In the genomic region with DNA sequence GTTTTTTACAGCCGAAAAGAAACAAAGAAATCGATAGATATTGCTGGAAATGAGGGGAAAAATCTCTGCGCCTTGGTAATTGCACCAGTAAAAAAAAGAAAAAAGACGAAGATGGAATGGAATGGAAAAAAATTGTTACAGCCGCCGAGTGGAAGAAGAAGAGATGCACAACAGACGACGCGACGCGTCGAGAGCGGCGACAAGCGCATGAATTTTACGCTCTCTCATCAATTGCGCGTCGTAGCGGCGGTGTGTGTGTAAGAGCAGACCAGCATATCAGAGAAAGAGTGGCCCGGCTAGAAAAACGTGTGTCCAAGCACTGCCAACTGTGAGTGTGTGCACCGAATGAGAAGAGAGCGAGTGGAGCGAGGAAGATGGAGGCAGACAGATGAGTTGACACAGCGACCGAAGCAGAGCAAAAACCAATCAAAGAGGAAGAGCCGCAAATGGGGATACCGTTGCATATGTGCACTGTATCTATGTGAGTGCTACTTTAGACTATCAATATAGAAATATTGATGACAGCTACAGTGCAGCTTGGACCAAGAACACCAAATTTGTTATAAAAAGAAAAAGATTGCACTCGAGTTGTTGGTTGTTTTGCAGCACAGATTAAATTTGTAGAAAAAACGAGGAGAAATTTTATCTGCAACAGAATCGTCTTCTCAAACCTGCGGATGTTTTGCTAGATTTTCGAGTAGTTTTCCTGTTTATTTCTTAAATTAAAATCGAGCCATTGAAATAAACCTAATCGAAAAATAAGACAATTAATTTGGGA, we compare ENCODE assay signal across 1 fruit fly cellular context.
TF ChIP-seq lines count a peak whose summit lies in the region.

No protein-coding gene starts in this region.

TF ChIP-seq in whole organism, embryonic, 481 proteins besides CTCF, POLR2A, EP300 and RAD21 (continued from another document):
- no peak for TF ChIP-seq Hr3 (GFP tag; optimal IDR thresholded peaks at IDR 0.05; lab: Kevin White, UChicago)
- no peak for TF ChIP-seq HLH3B (GFP tag; IDR thresholded peaks at IDR 0.05; lab: Robert Waterston, UW)
- no peak for TF ChIP-seq cad (GFP tag; optimal IDR thresholded peaks at IDR 0.05; lab: Kevin White, UChicago)
- TF ChIP-seq CG18476 (GFP tag; optimal IDR thresholded peaks at IDR 0.05; lab: Kevin White, UChicago), result no peak
- no peak for TF ChIP-seq pzg (GFP tag; optimal IDR thresholded peaks at IDR 0.05; lab: Kevin White, UChicago)
- TF ChIP-seq CG14965 (GFP tag; optimal IDR thresholded peaks at IDR 0.05; lab: Kevin White, UChicago; ENCODE audit: borderline replicate concordance), result no peak
- TF ChIP-seq nerfin-1 (tag; optimal IDR thresholded peaks at IDR 0.05; lab: Kevin White, UChicago), result peak; percentile 3
- peak; percentile 32 for TF ChIP-seq Ets65A (GFP tag; lab: Kevin White, UChicago)
- no peak for TF ChIP-seq CG11398 (GFP tag; optimal IDR thresholded peaks at IDR 0.05; lab: Kevin White, UChicago)
- TF ChIP-seq dpn (GFP tag; optimal IDR thresholded peaks at IDR 0.05; lab: Kevin White, UChicago), result no peak
- TF ChIP-seq Pdp1 (GFP tag; optimal IDR thresholded peaks at IDR 0.05; lab: Kevin White, UChicago), result peak in 1 of 2 experiments; percentile 42
- no peak for TF ChIP-seq Taf1 (GFP tag; IDR thresholded peaks at IDR 0.05; lab: Robert Waterston, UW)
- peak in 1 of 3 experiments; percentile 15 for TF ChIP-seq Stat92E (GFP tag; optimal IDR thresholded peaks at IDR 0.05; lab: Kevin White, UChicago)
- no peak for TF ChIP-seq CkIIα-i1 (GFP tag; IDR thresholded peaks at IDR 0.05; lab: Robert Waterston, UW)
- peak; percentile 42 for TF ChIP-seq Nf-YB (GFP tag; optimal IDR thresholded peaks at IDR 0.05; lab: Kevin White, UChicago)
- no peak; the same call in 1 of the 2 replicates for TF ChIP-seq CG14014 (GFP tag; IDR thresholded peaks at IDR 0.05; lab: Robert Waterston, UW)
- TF ChIP-seq CG7987 (GFP tag; optimal IDR thresholded peaks at IDR 0.05; lab: Kevin White, UChicago), result peak; percentile 22
- TF ChIP-seq CG3995 (GFP tag; optimal IDR thresholded peaks at IDR 0.05; lab: Kevin White, UChicago), result no peak
- TF ChIP-seq Dip3 (GFP tag; optimal IDR thresholded peaks at IDR 0.05; lab: Kevin White, UChicago), result no peak
- no peak for TF ChIP-seq aop (GFP tag; IDR thresholded peaks at IDR 0.05; lab: Robert Waterston, UW)
- no peak for TF ChIP-seq Lhr (GFP tag; optimal IDR thresholded peaks at IDR 0.05; lab: Kevin White, UChicago)
- TF ChIP-seq chinmo (GFP tag; IDR thresholded peaks at IDR 0.05; lab: Robert Waterston, UW; ENCODE audit: partially characterized antibody), result peak; percentile 96; the same call in 3 of the 4 replicates
- TF ChIP-seq tna (GFP tag; IDR thresholded peaks at IDR 0.05; lab: Robert Waterston, UW; ENCODE audit: partially characterized antibody), result no peak
- peak; percentile 20 for TF ChIP-seq CG8478 (optimal IDR thresholded peaks at IDR 0.05; lab: Kevin White, UChicago)
- TF ChIP-seq sim (GFP tag; IDR thresholded peaks at IDR 0.05; lab: Robert Waterston, UW), result no peak
- no peak for TF ChIP-seq ken (GFP tag; IDR thresholded peaks at IDR 0.05; lab: Robert Waterston, UW)
- no peak for TF ChIP-seq wek (GFP tag; optimal IDR thresholded peaks at IDR 0.05; lab: Kevin White, UChicago)
- TF ChIP-seq Hr51 (GFP tag; optimal IDR thresholded peaks at IDR 0.05; lab: Kevin White, UChicago), result no peak
- no peak for TF ChIP-seq MESR4 (GFP tag; optimal IDR thresholded peaks at IDR 0.05; lab: Kevin White, UChicago)
- peak; percentile 25; the same call in 1 of the 2 replicates for TF ChIP-seq CG31441 (GFP tag; IDR thresholded peaks at IDR 0.05; lab: Robert Waterston, UW)
- TF ChIP-seq CG12155 (GFP tag; optimal IDR thresholded peaks at IDR 0.05; lab: Kevin White, UChicago), result peak; percentile 31
- no peak for TF ChIP-seq fd3F (GFP tag; optimal IDR thresholded peaks at IDR 0.05; lab: Kevin White, UChicago)
- TF ChIP-seq CG2199 (GFP tag; IDR thresholded peaks at IDR 0.05; lab: Robert Waterston, UW), result peak; percentile 82
- no peak for TF ChIP-seq Atf3 (GFP tag; optimal IDR thresholded peaks at IDR 0.05; lab: Kevin White, UChicago)
- no peak for TF ChIP-seq Optix (GFP tag; IDR thresholded peaks at IDR 0.05; lab: Robert Waterston, UW)
- TF ChIP-seq hth (optimal IDR thresholded peaks at IDR 0.05; lab: Kevin White, UChicago), result no peak
- TF ChIP-seq chm (GFP tag; IDR thresholded peaks at IDR 0.05; lab: Robert Waterston, UW), result peak; percentile 50
- TF ChIP-seq klu (GFP tag; IDR thresholded peaks at IDR 0.05; lab: Robert Waterston, UW), result no peak
- TF ChIP-seq dan (GFP tag; IDR thresholded peaks at IDR 0.05; lab: Robert Waterston, UW), result no peak
- peak; percentile 42 for TF ChIP-seq Med (GFP tag; lab: Kevin White, UChicago)
- TF ChIP-seq Vsx1 (GFP tag; optimal IDR thresholded peaks at IDR 0.05; lab: Kevin White, UChicago), result peak; percentile 9
- peak; percentile 79 for TF ChIP-seq yki (optimal IDR thresholded peaks at IDR 0.05; lab: Kevin White, UChicago)
- no peak for TF ChIP-seq Sin3A (optimal IDR thresholded peaks at IDR 0.05; lab: Kevin White, UChicago)
- no peak for TF ChIP-seq CG7786 (GFP tag; optimal IDR thresholded peaks at IDR 0.05; lab: Kevin White, UChicago)
- peak; percentile 21 for TF ChIP-seq HmgD (GFP tag; optimal IDR thresholded peaks at IDR 0.05; lab: Kevin White, UChicago)
- no peak for TF ChIP-seq CG4360 (GFP tag; IDR thresholded peaks at IDR 0.05; lab: Robert Waterston, UW)
- TF ChIP-seq CG8924 (tag; optimal IDR thresholded peaks at IDR 0.05; lab: Kevin White, UChicago), result no peak
- TF ChIP-seq CG12236 (GFP tag; optimal IDR thresholded peaks at IDR 0.05; lab: Kevin White, UChicago), result no peak
- peak; percentile 84 for TF ChIP-seq cwo (GFP tag; optimal IDR thresholded peaks at IDR 0.05; lab: Kevin White, UChicago)
- TF ChIP-seq CG10462 (GFP tag; optimal IDR thresholded peaks at IDR 0.05; lab: Kevin White, UChicago), result no peak
- TF ChIP-seq sens (GFP tag; lab: Kevin White, UChicago), result peak; percentile 87
- no peak for TF ChIP-seq al (GFP tag; IDR thresholded peaks at IDR 0.05; lab: Robert Waterston, UW)
- no peak for TF ChIP-seq luna (GFP tag; optimal IDR thresholded peaks at IDR 0.05; lab: Kevin White, UChicago)
- no peak for TF ChIP-seq Hey (tag; optimal IDR thresholded peaks at IDR 0.05; lab: Kevin White, UChicago)
- 0 out of 2 replicates have a peak, but pooled peaks have one; percentile 9 for TF ChIP-seq CG16779 (GFP tag; IDR thresholded peaks at IDR 0.05; lab: Robert Waterston, UW)
- no peak for TF ChIP-seq Jarid2 (GFP tag; optimal IDR thresholded peaks at IDR 0.05; lab: Kevin White, UChicago)
- no peak for TF ChIP-seq CG31388 (GFP tag; optimal IDR thresholded peaks at IDR 0.05; lab: Kevin White, UChicago)
- TF ChIP-seq insv (GFP tag; optimal IDR thresholded peaks at IDR 0.05; lab: Kevin White, UChicago), result no peak
- no peak for TF ChIP-seq bab2 (GFP tag; optimal IDR thresholded peaks at IDR 0.05; lab: Kevin White, UChicago)
- no peak for TF ChIP-seq CG5180 (GFP tag; optimal IDR thresholded peaks at IDR 0.05; lab: Kevin White, UChicago)
- peak; percentile 6 for TF ChIP-seq CG12391 (tag; optimal IDR thresholded peaks at IDR 0.05; lab: Kevin White, UChicago)
- TF ChIP-seq HHEX (GFP tag; optimal IDR thresholded peaks at IDR 0.05; lab: Kevin White, UChicago), result no peak
- TF ChIP-seq ftz-f1 (GFP tag; optimal IDR thresholded peaks at IDR 0.05; lab: Kevin White, UChicago), result no peak
- peak; percentile 65 for TF ChIP-seq vvl (GFP tag; IDR thresholded peaks at IDR 0.05; lab: Robert Waterston, UW)
- no peak for TF ChIP-seq zen (tag; optimal IDR thresholded peaks at IDR 0.05; lab: Kevin White, UChicago)
- TF ChIP-seq CG8290 (GFP tag; optimal IDR thresholded peaks at IDR 0.05; lab: Kevin White, UChicago), result no peak
- TF ChIP-seq CG8290 (tag; optimal IDR thresholded peaks at IDR 0.05; lab: Kevin White, UChicago), result no peak
- no peak for TF ChIP-seq CG5245 (GFP tag; optimal IDR thresholded peaks at IDR 0.05; lab: Kevin White, UChicago)
- no peak for TF ChIP-seq Fer2 (tag; optimal IDR thresholded peaks at IDR 0.05; lab: Kevin White, UChicago)
- TF ChIP-seq CG11696 (GFP tag; IDR thresholded peaks at IDR 0.05; lab: Robert Waterston, UW), result no peak
- TF ChIP-seq CG12219 (GFP tag; optimal IDR thresholded peaks at IDR 0.05; lab: Kevin White, UChicago), result no peak
- no peak for TF ChIP-seq stc (GFP tag; IDR thresholded peaks at IDR 0.05; lab: Robert Waterston, UW)
- no peak for TF ChIP-seq CG15696 (tag; optimal IDR thresholded peaks at IDR 0.05; lab: Kevin White, UChicago)
- peak; percentile 67 for TF ChIP-seq abd-A (tag; optimal IDR thresholded peaks at IDR 0.05; lab: Kevin White, UChicago)
- no peak for TF ChIP-seq exex (tag; optimal IDR thresholded peaks at IDR 0.05; lab: Kevin White, UChicago)
- TF ChIP-seq Xbp1 (GFP tag; optimal IDR thresholded peaks at IDR 0.05; lab: Kevin White, UChicago), result peak; percentile 47
- no peak for TF ChIP-seq slbo (GFP tag; IDR thresholded peaks at IDR 0.05; lab: Robert Waterston, UW)
- no peak for TF ChIP-seq CG6254 (GFP tag; optimal IDR thresholded peaks at IDR 0.05; lab: Kevin White, UChicago)
- no peak for TF ChIP-seq phol (tag; optimal IDR thresholded peaks at IDR 0.05; lab: Kevin White, UChicago)
- TF ChIP-seq Hr39 (optimal IDR thresholded peaks at IDR 0.05; lab: Kevin White, UChicago), result no peak
- no peak for TF ChIP-seq mld (GFP tag; IDR thresholded peaks at IDR 0.05; lab: Robert Waterston, UW; ENCODE audit: partially characterized antibody)
- no peak for TF ChIP-seq CG8359 (GFP tag; optimal IDR thresholded peaks at IDR 0.05; lab: Kevin White, UChicago; ENCODE audit: borderline replicate concordance)
- TF ChIP-seq CG4854 (GFP tag; optimal IDR thresholded peaks at IDR 0.05; lab: Kevin White, UChicago), result no peak
- no peak for TF ChIP-seq ttk (GFP tag; IDR thresholded peaks at IDR 0.05; lab: Robert Waterston, UW)
- no peak for TF ChIP-seq Doc3 (GFP tag; IDR thresholded peaks at IDR 0.05; lab: Robert Waterston, UW; ENCODE audit: partially characterized antibody)
- TF ChIP-seq CG4404 (GFP tag; IDR thresholded peaks at IDR 0.05; lab: Robert Waterston, UW), result no peak
- no peak for TF ChIP-seq CG10321 (GFP tag; IDR thresholded peaks at IDR 0.05; lab: Robert Waterston, UW)
- no peak for TF ChIP-seq CG14710 (tag; optimal IDR thresholded peaks at IDR 0.05; lab: Kevin White, UChicago)
- no peak for TF ChIP-seq CG9727 (GFP tag; optimal IDR thresholded peaks at IDR 0.05; lab: Kevin White, UChicago)
- TF ChIP-seq Ssrp (tag; optimal IDR thresholded peaks at IDR 0.05; lab: Kevin White, UChicago), result no peak
- no peak for TF ChIP-seq CG14667 (GFP tag; IDR thresholded peaks at IDR 0.05; lab: Robert Waterston, UW)
- no peak for TF ChIP-seq Nf-YA (GFP tag; IDR thresholded peaks at IDR 0.05; lab: Robert Waterston, UW)
TF ChIP-seq in whole organism, embryonic: peak in this region for 103.
